Fruit fly (Drosophila melanogaster) whole organism, wandering third instar larva: ENCODE results near the gene Muc91C.

Experiments used
- HLH106 ChIP-seq: fragments of 200-800 bp; optimal IDR thresholded peaks from 3 replicates; lab custom pipeline; 2019; ENCODE audit warnings: missing biosample characterization, mild to moderate bottlenecking, missing genetic modification characterization, moderate library complexity
- Mio ChIP-seq: sonication (Bioruptor generic); optimal IDR thresholded peaks from 2 replicates; lab custom pipeline; 2016; ENCODE audit warnings: missing biosample characterization, missing genetic modification characterization
- lola ChIP-seq: fragments of >200 bp; optimal IDR thresholded peaks from 2 replicates; lab custom pipeline; 2017; ENCODE audit warnings: missing biosample characterization, missing genetic modification characterization
- sage ChIP-seq: fragments of 200-800 bp; sonication (Bioruptor generic); optimal IDR thresholded peaks from 2 replicates; lab custom pipeline; 2016; ENCODE audit warnings: missing biosample characterization, mild to moderate bottlenecking, missing genetic modification characterization
- usp ChIP-seq: fragments of >200 bp; optimal IDR thresholded peaks from 2 replicates; lab custom pipeline; 2017; ENCODE audit warnings: missing biosample characterization, missing genetic modification characterization

Muc91C gene

dm6 chr3R:18641242-18641757, 51.2 kb downstream of the Muc91C start, which contains the start of gene CG14301:
Gene CG14301, minus strand, starts transcription at chr3R:18641457.
- TF ChIP-seq usp (no peak), Mio (no peak), lola (GFP tag; lab: Kevin White, UChicago) (no peak)

dm6 chr3R:18639662-18640061, 52.9 kb downstream of the Muc91C start:
- TF ChIP-seq HLH106 (tag; lab: Kevin White, UChicago), result peak; percentile 1
- TF ChIP-seq sage (GFP tag; lab: Kevin White, UChicago), result no peak
